Fruit fly (Drosophila melanogaster) whole organism, prepupa: ENCODE measurements around the gene ppk13.
A peak's percentile ranks its signal among the peaks of the same experiment; 100 is the strongest.

Experiments used
- CG11902 ChIP-seq: fragments of 200-800 bp; sonication (Bioruptor generic); optimal IDR thresholded peaks from 3 replicates; lab custom pipeline; 2016; ENCODE audit warnings: missing biosample characterization, missing genetic modification characterization
- CG15336 ChIP-seq: fragments of 200-800 bp; sonication (Bioruptor generic); IDR thresholded peaks from 2 replicates; pipeline ENCODE4 v1.3.6; 2022; ENCODE audit warnings: missing biosample characterization, missing genetic modification characterization
- CG1621 ChIP-seq: fragments of 200-800 bp; sonication (Bioruptor generic); optimal IDR thresholded peaks from 3 replicates; lab custom pipeline; 2018; ENCODE audit warnings: missing biosample characterization, mild to moderate bottlenecking, missing genetic modification characterization
- CG16779 ChIP-seq: fragments of 200-800 bp; sonication (Bioruptor generic); optimal IDR thresholded peaks from 3 replicates; lab custom pipeline; 2017; ENCODE audit warnings: missing biosample characterization, mild to moderate bottlenecking, missing genetic modification characterization
- CG3032 ChIP-seq: fragments of 200-800 bp; optimal IDR thresholded peaks from 2 replicates; lab custom pipeline; 2019; ENCODE audit warnings: missing biosample characterization, mild to moderate bottlenecking, missing genetic modification characterization, moderate library complexity
- CG31627 ChIP-seq: fragments of 200-800 bp; sonication (Bioruptor generic); optimal IDR thresholded peaks from 3 replicates; lab custom pipeline; 2016; ENCODE audit warnings: missing biosample characterization, missing genetic modification characterization
- CG34406 ChIP-seq: fragments of 200-800 bp; sonication (Bioruptor generic); optimal IDR thresholded peaks from 3 replicates; lab custom pipeline; 2016; ENCODE audit warnings: missing biosample characterization, missing genetic modification characterization
- CG4318 ChIP-seq: fragments of 200-800 bp; sonication (Bioruptor generic); optimal IDR thresholded peaks from 3 replicates; lab custom pipeline; 2017; ENCODE audit warnings: missing biosample characterization, mild to moderate bottlenecking, missing genetic modification characterization
- CG6163 ChIP-seq: fragments of 200-800 bp; sonication (Bioruptor generic); IDR thresholded peaks from 3 replicates; pipeline ENCODE4 v1.3.6; 2022; ENCODE audit warnings: missing biosample characterization, missing genetic modification characterization
- CG6808 ChIP-seq: fragments of 200-800 bp; sonication (Bioruptor generic); optimal IDR thresholded peaks from 3 replicates; lab custom pipeline; 2017; ENCODE audit warnings: missing biosample characterization, missing genetic modification characterization, mild to moderate bottlenecking, moderate library complexity, missing genetic modification reagents
- CG7368 ChIP-seq: fragments of 200-800 bp; sonication (Bioruptor generic); optimal IDR thresholded peaks from 3 replicates; lab custom pipeline; 2016; ENCODE audit warnings: missing biosample characterization, missing genetic modification characterization
- CG8119 ChIP-seq: fragments of 200-800 bp; sonication (Bioruptor generic); IDR thresholded peaks from 3 replicates; pipeline ENCODE4 v1.3.6; 2022; ENCODE audit warnings: missing biosample characterization, missing genetic modification characterization
- CG8319 ChIP-seq: fragments of 200-800 bp; sonication (Bioruptor generic); optimal IDR thresholded peaks from 3 replicates; lab custom pipeline; 2016; ENCODE audit warnings: missing biosample characterization, missing genetic modification characterization
- CG8632 ChIP-seq: fragments of 200-800 bp; sonication (Bioruptor generic); optimal IDR thresholded peaks from 3 replicates; lab custom pipeline; 2016; ENCODE audit warnings: missing biosample characterization, missing genetic modification characterization
- Eip75B ChIP-seq: fragments of 200-800 bp; sonication (Bioruptor generic); optimal IDR thresholded peaks from 3 replicates; lab custom pipeline; 2016; ENCODE audit warnings: missing biosample characterization, missing genetic modification characterization
- Eip78C ChIP-seq: fragments of 200-800 bp; sonication (Bioruptor generic); peaks from one replicate; lab custom pipeline; 2016; ENCODE audit warnings: missing biosample characterization, missing genetic modification characterization
- Eip93F ChIP-seq: fragments of 200-800 bp; sonication (Bioruptor generic); optimal IDR thresholded peaks from 2 replicates; lab custom pipeline; 2016; ENCODE audit warnings: missing biosample characterization, mild to moderate bottlenecking, missing genetic modification characterization
- Ets96B ChIP-seq: fragments of 200-800 bp; optimal IDR thresholded peaks from 2 replicates; lab custom pipeline; 2019; ENCODE audit warnings: missing biosample characterization, mild to moderate bottlenecking, missing genetic modification characterization, moderate library complexity
- Gug ChIP-seq: fragments of 200-800 bp; sonication (Bioruptor generic); IDR thresholded peaks from 2 replicates; pipeline ENCODE4 v1.3.6; 2022; ENCODE audit warnings: missing biosample characterization, missing genetic modification characterization
- Hr38 ChIP-seq: sonication (Bioruptor generic); optimal IDR thresholded peaks from 2 replicates; lab custom pipeline; 2016; ENCODE audit warnings: missing biosample characterization, missing genetic modification characterization
- Hr39 ChIP-seq: fragments of 200-800 bp; sonication (Bioruptor generic); optimal IDR thresholded peaks from 2 replicates; lab custom pipeline; 2016; ENCODE audit warnings: missing biosample characterization, missing genetic modification characterization
- OdsH ChIP-seq: fragments of 200-800 bp; sonication (Bioruptor generic); optimal IDR thresholded peaks from 3 replicates; lab custom pipeline; 2016; ENCODE audit warnings: missing biosample characterization, missing genetic modification characterization
- Smox ChIP-seq: fragments of 200-800 bp; sonication (Bioruptor generic); optimal IDR thresholded peaks from 3 replicates; lab custom pipeline; 2016; ENCODE audit warnings: missing biosample characterization, missing genetic modification characterization
- Sox102F ChIP-seq: fragments of 200-800 bp; sonication (Bioruptor generic); optimal IDR thresholded peaks from 2 replicates; lab custom pipeline; 2016; ENCODE audit warnings: missing biosample characterization, mild to moderate bottlenecking, missing genetic modification characterization
- Sox15 ChIP-seq: fragments of 200-800 bp; sonication (Bioruptor generic); optimal IDR thresholded peaks from 3 replicates; lab custom pipeline; 2016; ENCODE audit warnings: missing biosample characterization, missing genetic modification characterization
- acj6 ChIP-seq: fragments of 200-800 bp; sonication (Bioruptor generic); optimal IDR thresholded peaks from 3 replicates; lab custom pipeline; 2016; ENCODE audit warnings: missing biosample characterization, missing genetic modification characterization
- cyc ChIP-seq: fragments of 200-800 bp; sonication (Bioruptor generic); optimal IDR thresholded peaks from 3 replicates; lab custom pipeline; 2016; ENCODE audit warnings: missing biosample characterization, missing genetic modification characterization
- dac ChIP-seq: fragments of 200-800 bp; sonication (Bioruptor generic); optimal IDR thresholded peaks from 2 replicates; lab custom pipeline; 2017; ENCODE audit warnings: missing biosample characterization, mild to moderate bottlenecking, missing genetic modification characterization
- dsx ChIP-seq: fragments of 200-800 bp; optimal IDR thresholded peaks from 3 replicates; lab custom pipeline; 2019; ENCODE audit warnings: missing biosample characterization, mild to moderate bottlenecking, missing genetic modification characterization, moderate library complexity; ENCODE audit not compliant: poor library complexity, severe bottlenecking
- eg ChIP-seq: fragments of 200-800 bp; sonication (Bioruptor generic); IDR thresholded peaks from 3 replicates; pipeline ENCODE4 v1.3.6; 2022; ENCODE audit warnings: missing biosample characterization, missing genetic modification characterization
- esn ChIP-seq: fragments of 200-800 bp; sonication (Bioruptor generic); optimal IDR thresholded peaks from 2 replicates; lab custom pipeline; 2016; ENCODE audit warnings: missing biosample characterization, mild to moderate bottlenecking, missing genetic modification characterization, moderate library complexity
- fd59A ChIP-seq: fragments of 200-800 bp; sonication (Bioruptor generic); optimal IDR thresholded peaks from 2 replicates; lab custom pipeline; 2017; ENCODE audit warnings: missing biosample characterization, mild to moderate bottlenecking, missing genetic modification characterization, missing genetic modification reagents
- fd85E ChIP-seq: fragments of 200-800 bp; sonication (Bioruptor generic); optimal IDR thresholded peaks from 3 replicates; lab custom pipeline; 2016; ENCODE audit warnings: missing biosample characterization, missing genetic modification characterization
- fkh ChIP-seq: fragments of 200-800 bp; sonication (Bioruptor generic); optimal IDR thresholded peaks from 3 replicates; lab custom pipeline; 2017; ENCODE audit warnings: missing biosample characterization, mild to moderate bottlenecking, missing genetic modification characterization, moderate library complexity
- lz ChIP-seq: fragments of 200-800 bp; sonication (Bioruptor generic); optimal IDR thresholded peaks from 3 replicates; lab custom pipeline; 2016; ENCODE audit warnings: missing biosample characterization, missing genetic modification characterization
- pdm3 ChIP-seq: fragments of 200-800 bp; sonication (Bioruptor generic); optimal IDR thresholded peaks from 3 replicates; lab custom pipeline; 2016; ENCODE audit warnings: missing biosample characterization, missing genetic modification characterization
- topi ChIP-seq: fragments of 200-800 bp; sonication (Bioruptor generic); optimal IDR thresholded peaks from 3 replicates; lab custom pipeline; 2016; ENCODE audit warnings: missing biosample characterization, missing genetic modification characterization

Gene ppk13

dm6 chr2L:21038723-21039122, 49.8 kb downstream of the ppk13 start (continued):
- TF ChIP-seq CG1621 (no peak), acj6 (GFP tag; lab: Kevin White, UChicago) (no peak), Smox (GFP tag; lab: Kevin White, UChicago) (peak; percentile 28), Sox15 (no peak), CG11902 (GFP tag; lab: Kevin White, UChicago) (no peak), dac (GFP tag; lab: Kevin White, UChicago) (no peak), CG6163 (GFP tag; lab: Robert Waterston, UW) (0 out of 3 replicates have a peak, but pooled peaks have one; percentile 22), CG16779 (tag; lab: Kevin White, UChicago) (no peak), Gug (GFP tag; lab: Robert Waterston, UW) (0 out of 2 replicates have a peak, but pooled peaks have one; percentile 14), CG8319 (GFP tag; lab: Kevin White, UChicago) (no peak), eg (GFP tag; lab: Robert Waterston, UW) (peak; percentile 52; the same call in 2 of the 3 replicates), Sox102F (GFP tag; lab: Kevin White, UChicago) (peak; percentile 35), CG8632 (GFP tag; lab: Kevin White, UChicago) (peak; percentile 33), esn (GFP tag; lab: Kevin White, UChicago) (peak; percentile 37), dsx (GFP tag; lab: Kevin White, UChicago) (no peak), pdm3 (peak; percentile 19), Eip78C (peak; percentile 78), OdsH (GFP tag; lab: Kevin White, UChicago) (peak; percentile 44), CG34406 (GFP tag; lab: Kevin White, UChicago) (no peak), CG15336 (peak; percentile 44; the same call in 1 of the 2 replicates), Eip75B (peak; percentile 24), CG4318 (no peak), cyc (GFP tag; lab: Kevin White, UChicago) (peak; percentile 17), CG31627 (GFP tag; lab: Kevin White, UChicago) (no peak), CG6808 (no peak), fd59A (GFP tag; lab: Kevin White, UChicago) (no peak), Ets96B (tag; lab: Kevin White, UChicago) (no peak), CG3032 (tag; lab: Kevin White, UChicago) (no peak), CG7368 (no peak), lz (GFP tag; lab: Kevin White, UChicago) (peak; percentile 20), Hr38 (GFP tag; lab: Kevin White, UChicago) (no peak), Hr39 (GFP tag; lab: Kevin White, UChicago) (peak; percentile 12), Eip93F (GFP tag; lab: Kevin White, UChicago) (no peak), fd85E (GFP tag; lab: Kevin White, UChicago) (no peak), topi (GFP tag; lab: Kevin White, UChicago) (peak; percentile 32), CG8119 (GFP tag; lab: Robert Waterston, UW) (peak; percentile 32; the same call in 1 of the 3 replicates)

- no peak for TF ChIP-seq Ets96B (tag; lab: Kevin White, UChicago)
- peak; percentile 52 for TF ChIP-seq fkh (GFP tag; lab: Kevin White, UChicago)
- TF ChIP-seq, all 60 proteins: peak for 1
These were observed 50.8 kb downstream of the ppk13 start for dm6 chr2L:21037723-21038122.
